Worm (Caenorhabditis elegans): Measurements from ENCODE around the gene C14A11.5.

Gene C14A11.5

DNA sequence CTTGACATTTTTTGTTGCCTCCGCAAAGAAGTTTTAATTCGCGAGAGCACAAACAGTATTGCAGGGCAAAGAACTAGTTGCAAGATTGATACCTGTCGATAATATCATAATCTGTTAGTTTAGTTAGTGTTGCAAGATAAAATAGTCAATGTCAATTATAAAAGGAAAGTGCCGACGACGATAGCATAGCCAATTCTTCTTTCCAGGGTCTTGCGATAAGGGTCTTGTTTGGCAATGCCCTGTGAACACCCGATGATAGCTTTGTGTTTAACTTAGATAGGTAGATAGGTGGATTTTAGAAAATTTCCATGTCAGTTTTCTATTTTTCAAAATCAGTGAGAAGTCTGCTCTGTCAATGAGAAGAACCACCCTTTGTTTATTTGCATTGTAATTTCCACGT lies 13.0 kb downstream of the C14A11.5 start:
- TF ChIP-seq eyg-1 (tag; optimal IDR thresholded peaks at IDR 0.05): no peak
- TF ChIP-seq unc-3 (GFP tag; conservative IDR thresholded peaks at IDR 0.05): no peak
- TF ChIP-seq unc-3 (tag; optimal IDR thresholded peaks at IDR 0.05): no peak
- TF ChIP-seq sdc-2 (tag; optimal IDR thresholded peaks at IDR 0.05): no peak
- no peak for TF ChIP-seq gmeb-2 (tag; optimal IDR thresholded peaks at IDR 0.05)
- TF ChIP-seq pha-2 (tag; optimal IDR thresholded peaks at IDR 0.05): no peak
- no peak for TF ChIP-seq sox-4 (tag; optimal IDR thresholded peaks at IDR 0.05)
- TF ChIP-seq ahr-1 (tag; optimal IDR thresholded peaks at IDR 0.05): no peak
- TF ChIP-seq elt-2 (tag; optimal IDR thresholded peaks at IDR 0.05): peak; percentile 90

DNA sequence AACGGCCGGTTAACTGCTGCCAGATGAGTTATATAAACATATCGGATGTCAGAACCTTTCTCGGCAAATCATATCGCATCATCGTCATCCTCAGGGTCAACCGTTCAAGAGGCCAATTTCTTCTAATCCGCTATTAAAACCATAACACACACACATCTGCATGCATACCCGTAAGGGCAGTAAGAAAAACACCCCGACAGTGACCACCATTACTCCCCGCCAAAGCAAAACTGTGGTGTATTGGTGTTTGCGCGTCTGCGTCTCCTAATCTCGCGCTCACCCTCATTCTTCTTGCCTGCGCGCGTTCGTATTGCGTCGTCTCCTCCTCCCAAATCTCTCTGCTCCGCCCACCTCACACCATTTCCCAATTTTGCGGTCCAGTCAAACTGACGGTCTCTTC lies 13.8 kb downstream of the C14A11.5 start:
- TF ChIP-seq sdc-2 (tag; optimal IDR thresholded peaks at IDR 0.05) (peak; percentile 44), tbx-2 (tag; optimal IDR thresholded peaks at IDR 0.05) (peak; percentile 62), ceh-19 (GFP tag; optimal IDR thresholded peaks at IDR 0.05) (no peak), unc-3 (GFP tag; conservative IDR thresholded peaks at IDR 0.05) (no peak), unc-3 (tag; optimal IDR thresholded peaks at IDR 0.05) (no peak), ceh-2 (tag; optimal IDR thresholded peaks at IDR 0.05) (peak; percentile 26), ahr-1 (tag; optimal IDR thresholded peaks at IDR 0.05) (no peak), ceh-34 (tag; optimal IDR thresholded peaks at IDR 0.05) (peak; percentile 85), ref-2 (tag; optimal IDR thresholded peaks at IDR 0.05) (peak; percentile 32), nhr-11 (tag; optimal IDR thresholded peaks at IDR 0.05) (no peak), zip-5 (tag; optimal IDR thresholded peaks at IDR 0.05) (no peak), fkh-6 (tag; optimal IDR thresholded peaks at IDR 0.05) (peak; percentile 14), ceh-31 (tag; optimal IDR thresholded peaks at IDR 0.05) (peak; percentile 4), ztf-16 (tag; optimal IDR thresholded peaks at IDR 0.05) (no peak)

DNA sequence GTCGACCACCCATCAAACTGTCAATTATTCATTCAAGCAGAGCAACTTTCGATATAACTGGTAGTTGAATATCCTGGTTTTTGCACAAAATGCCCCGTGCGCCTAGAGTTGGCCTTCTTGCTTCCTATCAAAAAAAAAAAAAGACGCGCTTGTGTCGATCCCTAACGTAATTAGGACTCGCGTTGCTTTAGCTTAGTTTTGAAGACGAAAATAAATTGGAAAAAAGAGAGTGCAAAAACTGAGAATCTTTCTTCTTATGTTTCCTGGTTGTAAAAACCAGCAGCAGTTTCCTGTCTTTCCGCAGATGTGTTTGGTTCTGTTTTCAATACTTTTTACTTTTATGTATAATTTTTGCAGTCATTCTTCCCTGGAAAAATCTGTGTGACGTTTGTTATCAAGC lies 29.4 kb downstream of the C14A11.5 start:
- TF ChIP-seq gmeb-2 (tag; optimal IDR thresholded peaks at IDR 0.05) (no peak), rnt-1 (tag; optimal IDR thresholded peaks at IDR 0.05) (no peak), ztf-16 (tag; optimal IDR thresholded peaks at IDR 0.05) (no peak), ceh-31 (tag; optimal IDR thresholded peaks at IDR 0.05) (peak; percentile 4), ceh-9 (tag; optimal IDR thresholded peaks at IDR 0.05) (no peak), fkh-6 (tag; optimal IDR thresholded peaks at IDR 0.05) (no peak), pat-9 (tag; optimal IDR thresholded peaks at IDR 0.05) (no peak), unc-3 (GFP tag; conservative IDR thresholded peaks at IDR 0.05) (no peak), unc-3 (tag; optimal IDR thresholded peaks at IDR 0.05) (no peak), unc-42 (tag; optimal IDR thresholded peaks at IDR 0.05) (peak; percentile 37), nhr-232 (tag; optimal IDR thresholded peaks at IDR 0.05) (no peak), pha-4 (tag; optimal IDR thresholded peaks at IDR 0.05) (no peak), ceh-2 (tag; optimal IDR thresholded peaks at IDR 0.05) (no peak), eyg-1 (tag; optimal IDR thresholded peaks at IDR 0.05) (no peak)

DNA sequence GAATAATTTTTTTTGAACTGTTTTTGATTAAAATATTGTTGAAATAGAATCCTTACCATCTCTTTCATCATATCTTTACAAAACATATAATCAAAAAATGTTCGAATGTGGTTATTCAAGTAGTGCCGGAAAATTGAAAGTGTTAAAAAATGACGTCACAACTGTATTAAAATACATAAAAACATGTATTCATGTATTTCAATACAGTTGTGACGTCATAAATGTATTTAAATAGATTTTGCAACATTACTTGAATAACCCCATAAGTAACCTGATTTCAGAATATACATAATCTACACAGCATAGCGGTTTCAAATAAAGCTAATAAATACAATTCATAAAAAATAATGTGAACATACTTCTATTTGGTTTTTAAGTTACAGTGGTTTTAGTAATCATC lies 30.4 kb downstream of the C14A11.5 start:
- TF ChIP-seq hlh-13 (GFP tag; optimal IDR thresholded peaks at IDR 0.05) (no peak), ama-1 (optimal IDR thresholded peaks at IDR 0.05) (no peak), ceh-48 (tag; optimal IDR thresholded peaks at IDR 0.05) (no peak), rnt-1 (tag; optimal IDR thresholded peaks at IDR 0.05) (no peak)

DNA sequence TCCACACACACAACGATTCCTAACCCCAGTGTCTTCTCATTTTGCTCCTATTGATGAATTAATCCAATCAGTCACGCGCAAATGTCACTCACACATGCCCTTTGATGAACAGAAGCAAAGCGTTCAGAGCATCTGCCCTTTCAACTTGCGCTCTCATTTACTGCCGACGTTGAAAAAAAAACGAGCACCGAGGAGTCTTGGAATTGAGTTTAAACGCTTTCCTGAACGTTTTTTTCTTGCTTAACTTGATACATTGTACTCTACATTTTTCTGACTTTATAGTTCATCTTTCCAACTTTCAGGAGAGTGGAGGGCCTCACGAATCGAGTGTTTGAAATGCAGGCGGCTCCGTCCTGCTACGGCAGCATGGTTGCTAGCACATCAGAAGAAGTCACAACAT lies 35.6 kb downstream of the C14A11.5 start, which contains the start of gene cgef-1:
cgef-1 (plus strand) TSS at position 301 of the 400 bp plus-strand sequence.
- TF ChIP-seq che-1 (tag; optimal IDR thresholded peaks at IDR 0.05) (no peak), ceh-9 (tag; optimal IDR thresholded peaks at IDR 0.05) (no peak), Y22D7AL.16 (tag; optimal IDR thresholded peaks at IDR 0.05) (no peak), sox-2 (GFP tag; IDR thresholded peaks at IDR 0.05) (no peak), ceh-31 (tag; optimal IDR thresholded peaks at IDR 0.05) (no peak), unc-42 (tag; optimal IDR thresholded peaks at IDR 0.05) (peak; percentile 39), sdc-2 (tag; optimal IDR thresholded peaks at IDR 0.05) (no peak), nhr-232 (tag; optimal IDR thresholded peaks at IDR 0.05) (no peak)

DNA sequence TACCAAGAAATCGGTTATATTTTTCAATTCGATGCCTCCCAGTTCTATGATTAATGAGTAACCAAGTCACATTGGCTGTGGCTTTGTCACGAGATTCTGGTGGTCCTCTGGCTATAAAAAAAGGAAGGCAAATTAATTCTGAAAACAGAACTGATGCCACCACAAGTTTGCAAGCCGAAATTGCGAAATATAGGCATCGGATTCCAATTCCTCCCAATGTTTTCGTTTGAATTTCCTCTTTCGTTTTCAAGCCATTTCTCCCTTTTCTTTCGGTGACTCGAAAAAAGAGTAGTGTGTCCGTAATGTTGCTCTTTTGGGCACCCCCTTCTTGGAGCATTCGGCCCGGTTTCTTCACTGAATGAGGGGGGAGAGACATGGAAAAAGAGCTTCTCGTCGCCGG lies 37.6 kb downstream of the C14A11.5 start, which contains the start of gene F55F1.2:
F55F1.2 (minus strand) TSS at position 376 of the 400 bp plus-strand sequence.
- TF ChIP-seq unc-42 (tag; optimal IDR thresholded peaks at IDR 0.05) (peak; percentile 24), C38D4.7 (GFP tag; optimal IDR thresholded peaks at IDR 0.05) (no peak), pha-4 (tag; optimal IDR thresholded peaks at IDR 0.05) (no peak), ama-1 (optimal IDR thresholded peaks at IDR 0.05) (no peak)

Data from whole organism, late embryonic.